Fruit fly (Drosophila melanogaster) whole organism, embryonic: ENCODE results near the gene Sk2.

ENCODE experiments used
- Abd-B ChIP-seq: fragments of 200-800 bp; sonication (Bioruptor generic); optimal IDR thresholded peaks from 2 replicates; lab custom pipeline; 2018; ENCODE audit warnings: missing biosample characterization, mild to moderate bottlenecking, missing genetic modification characterization, moderate library complexity
- Ada2b ChIP-seq: fragments of 200-800 bp; sonication (Bioruptor generic); IDR thresholded peaks from 2 replicates; pipeline ENCODE4 v1.3.6; 2022; ENCODE audit warnings: missing biosample characterization, missing genetic modification characterization
- Atf3 ChIP-seq: fragments of 200-800 bp; sonication (Bioruptor generic); optimal IDR thresholded peaks from 3 replicates; lab custom pipeline; 2016; ENCODE audit warnings: missing biosample characterization, missing genetic modification characterization
- Atf6 ChIP-seq: fragments of 200-800 bp; sonication (Bioruptor generic); IDR thresholded peaks from 2 replicates; pipeline ENCODE4 v1.3.6; 2022; ENCODE audit warnings: missing biosample characterization, missing genetic modification characterization
- Awh ChIP-seq: fragments of 200-800 bp; sonication (Bioruptor generic); IDR thresholded peaks from 2 replicates; pipeline ENCODE4, ENCODE4 v1.3.6; 2022; ENCODE audit warnings: missing biosample characterization, missing genetic modification characterization
- CG10147 ChIP-seq: fragments of 200-800 bp; sonication (Bioruptor generic); optimal IDR thresholded peaks from 2 replicates; lab custom pipeline; 2019; ENCODE audit warnings: missing biosample characterization, mild to moderate bottlenecking, missing genetic modification characterization, moderate library complexity
- CG10462 ChIP-seq: fragments of 200-800 bp; sonication (Bioruptor generic); optimal IDR thresholded peaks from 2 replicates; lab custom pipeline; 2016; ENCODE audit warnings: missing biosample characterization, missing genetic modification characterization
- CG11560 ChIP-seq: fragments of 200-800 bp; sonication (Bioruptor generic); IDR thresholded peaks from 3 replicates; pipeline ENCODE4 v1.3.6; 2022; ENCODE audit warnings: missing biosample characterization, missing genetic modification characterization
- CG12299 ChIP-seq: fragments of 200-800 bp; sonication (Bioruptor generic); optimal IDR thresholded peaks from 2 replicates; lab custom pipeline; 2018; ENCODE audit warnings: missing biosample characterization, mild to moderate bottlenecking, missing genetic modification characterization
- CG1233 ChIP-seq: fragments of 200-800 bp; sonication (Bioruptor generic); optimal IDR thresholded peaks from 4 replicates; lab custom pipeline; 2018; ENCODE audit warnings: missing biosample characterization, mild to moderate bottlenecking, missing genetic modification characterization
- CG12391 ChIP-seq: fragments of 200-800 bp; sonication (Bioruptor generic); optimal IDR thresholded peaks from 3 replicates; lab custom pipeline; 2018; ENCODE audit warnings: missing biosample characterization, mild to moderate bottlenecking, missing genetic modification characterization, moderate library complexity
- CG12744 ChIP-seq: fragments of 200-800 bp; sonication (Bioruptor generic); optimal IDR thresholded peaks from 2 replicates; lab custom pipeline; 2016; ENCODE audit warnings: missing biosample characterization, missing genetic modification characterization
- CG13624 ChIP-seq: fragments of 200-800 bp; sonication (Bioruptor generic); optimal IDR thresholded peaks from 2 replicates; lab custom pipeline; 2016; ENCODE audit warnings: missing biosample characterization, missing genetic modification characterization
- CG1603 ChIP-seq: fragments of 200-800 bp; sonication (Bioruptor generic); optimal IDR thresholded peaks from 2 replicates; lab custom pipeline; 2019; ENCODE audit warnings: missing biosample characterization, mild to moderate bottlenecking, missing genetic modification characterization, moderate library complexity
- CG17802 ChIP-seq: fragments of 200-800 bp; sonication (Bioruptor generic); optimal IDR thresholded peaks from 2 replicates; lab custom pipeline; 2018; ENCODE audit warnings: missing biosample characterization, mild to moderate bottlenecking, missing genetic modification characterization, moderate library complexity
- CG1832 ChIP-seq: fragments of 200-800 bp; sonication (Bioruptor generic); optimal IDR thresholded peaks from 2 replicates; lab custom pipeline; 2017; ENCODE audit warnings: missing biosample characterization, mild to moderate bottlenecking, missing genetic modification characterization, inconsistent platforms
- CG18599 ChIP-seq: fragments of 200-800 bp; sonication (Bioruptor generic); optimal IDR thresholded peaks from 3 replicates; lab custom pipeline; 2017; ENCODE audit warnings: missing biosample characterization, missing genetic modification characterization, mild to moderate bottlenecking, moderate library complexity, missing genetic modification reagents
- CG18764 ChIP-seq: fragments of 200-800 bp; sonication (Bioruptor generic); optimal IDR thresholded peaks from 3 replicates; lab custom pipeline; 2016; ENCODE audit warnings: missing biosample characterization, missing genetic modification characterization
- CG33557 ChIP-seq: fragments of 200-800 bp; sonication (Bioruptor generic); optimal IDR thresholded peaks from 2 replicates; lab custom pipeline; 2019; ENCODE audit warnings: missing biosample characterization, mild to moderate bottlenecking, missing genetic modification characterization, moderate library complexity
- CG3847 ChIP-seq: fragments of 200-800 bp; sonication (Bioruptor generic); IDR thresholded peaks from 2 replicates; pipeline ENCODE4 v1.3.6; 2022; ENCODE audit warnings: missing biosample characterization, missing genetic modification characterization
- CG6175 ChIP-seq: fragments of 200-800 bp; sonication (Bioruptor generic); IDR thresholded peaks from 3 replicates; pipeline ENCODE4 v1.3.6; 2022; ENCODE audit warnings: missing biosample characterization, missing genetic modification characterization
- CG6765 ChIP-seq: fragments of 200-800 bp; sonication (Bioruptor generic); optimal IDR thresholded peaks from 3 replicates; lab custom pipeline; 2017; ENCODE audit warnings: missing biosample characterization, mild to moderate bottlenecking, missing genetic modification characterization
- CG6791 ChIP-seq: fragments of 200-800 bp; sonication (Bioruptor generic); IDR thresholded peaks from 3 replicates; pipeline ENCODE4 v1.3.6; 2022; ENCODE audit warnings: missing biosample characterization, missing genetic modification characterization; ENCODE audit not compliant: partially characterized antibody
- CG7928 ChIP-seq: fragments of 200-800 bp; sonication (Bioruptor generic); optimal IDR thresholded peaks from 2 replicates; lab custom pipeline; 2017; ENCODE audit warnings: missing biosample characterization, mild to moderate bottlenecking, missing genetic modification characterization
- CkIIα-i1 ChIP-seq: fragments of 200-800 bp; sonication (Bioruptor generic); IDR thresholded peaks from 2 replicates; pipeline ENCODE4 v1.3.6; 2022; ENCODE audit warnings: missing biosample characterization, missing genetic modification characterization
- Dad ChIP-seq: fragments of 200-800 bp; sonication (Bioruptor generic); optimal IDR thresholded peaks from 3 replicates; lab custom pipeline; 2016; ENCODE audit warnings: missing biosample characterization, missing genetic modification characterization
- Fer1 ChIP-seq: fragments of 200-800 bp; sonication (Bioruptor generic); optimal IDR thresholded peaks from 2 replicates; lab custom pipeline; 2017; ENCODE audit warnings: missing biosample characterization, mild to moderate bottlenecking, missing genetic modification characterization
- Hr39 ChIP-seq: fragments of >200 bp; optimal IDR thresholded peaks from 2 replicates; lab custom pipeline; 2017
- Hr51 ChIP-seq, 2 experiments: fragments of 200-800 bp; sonication (Bioruptor generic); optimal IDR thresholded peaks; 2 replicates in 1 of 2; 3 replicates in 1 of 2; lab custom pipeline; 2016 to 2018; ENCODE audit warnings: missing biosample characterization in 2 of 2, missing genetic modification characterization in 2 of 2, mild to moderate bottlenecking in 1 of 2, moderate library complexity in 1 of 2
- Oli ChIP-seq: fragments of 200-800 bp; sonication (Bioruptor generic); optimal IDR thresholded peaks from 2 replicates; lab custom pipeline; 2018; ENCODE audit warnings: missing biosample characterization, mild to moderate bottlenecking, missing genetic modification characterization, moderate library complexity
- Six4 ChIP-seq: fragments of 200-800 bp; sonication (Bioruptor generic); optimal IDR thresholded peaks from 2 replicates; lab custom pipeline; 2016; ENCODE audit warnings: missing biosample characterization, missing genetic modification characterization
- Spps ChIP-seq: fragments of 200-800 bp; sonication (Bioruptor generic); optimal IDR thresholded peaks from 2 replicates; lab custom pipeline; 2018; ENCODE audit warnings: missing biosample characterization, mild to moderate bottlenecking, missing genetic modification characterization
- Ssrp ChIP-seq: fragments of 200-800 bp; sonication (Bioruptor generic); optimal IDR thresholded peaks from 2 replicates; lab custom pipeline; 2018; ENCODE audit warnings: missing biosample characterization, mild to moderate bottlenecking, missing genetic modification characterization, moderate library complexity
- ase ChIP-seq: fragments of 200-800 bp; sonication (Bioruptor generic); IDR thresholded peaks from 3 replicates; pipeline ENCODE4 v1.3.6; 2022; ENCODE audit warnings: missing biosample characterization, missing genetic modification characterization
- az2 ChIP-seq: fragments of 200-800 bp; sonication (Bioruptor generic); optimal IDR thresholded peaks from 3 replicates; lab custom pipeline; 2016; ENCODE audit warnings: missing biosample characterization, missing genetic modification characterization
- chinmo ChIP-seq: fragments of 200-800 bp; sonication (Bioruptor generic); IDR thresholded peaks from 4 replicates; pipeline ENCODE4 v1.3.6; 2022; ENCODE audit warnings: missing biosample characterization, missing genetic modification characterization; ENCODE audit not compliant: partially characterized antibody
- ci ChIP-seq: fragments of 200-800 bp; sonication (Bioruptor generic); IDR thresholded peaks from 3 replicates; pipeline ENCODE4 v1.3.6; 2022; ENCODE audit warnings: missing biosample characterization, missing genetic modification characterization
- danr ChIP-seq: fragments of 200-800 bp; sonication (Bioruptor generic); IDR thresholded peaks from 2 replicates; pipeline ENCODE4 v1.3.6; 2022; ENCODE audit warnings: missing biosample characterization, missing genetic modification characterization
- eyg ChIP-seq: fragments of 200-800 bp; sonication (Bioruptor generic); optimal IDR thresholded peaks from 3 replicates; lab custom pipeline; 2016; ENCODE audit warnings: missing biosample characterization, missing genetic modification characterization
- gt ChIP-seq: fragments of 200-800 bp; sonication (Bioruptor generic); IDR thresholded peaks from 2 replicates; pipeline ENCODE4 v1.3.6; 2022; ENCODE audit warnings: missing biosample characterization, missing genetic modification characterization
- hkb ChIP-seq, 2 experiments: fragments of 200-800 bp in 1 of 2; fragments of >200 bp in 1 of 2; sonication (Bioruptor generic) in 1 of 2; IDR thresholded peaks in 1 of 2; optimal IDR thresholded peaks in 1 of 2; 2 replicates each; pipeline versions ENCODE4 v1.3.6 to Lab custom; 2017 to 2022; ENCODE audit warnings: missing biosample characterization in 1 of 2, missing genetic modification characterization in 1 of 2
- ind ChIP-seq: fragments of 200-800 bp; sonication (Bioruptor generic); optimal IDR thresholded peaks from 3 replicates; lab custom pipeline; 2016; ENCODE audit warnings: missing biosample characterization, missing genetic modification characterization
- lola ChIP-seq, 3 experiments: fragments of >200 bp in 2 of 3; fragments of 200-800 bp in 1 of 3; sonication (Bioruptor generic) in 1 of 3; optimal IDR thresholded peaks; 2 replicates each; lab custom pipeline; 2017 to 2019; ENCODE audit warnings: missing biosample characterization in 3 of 3, missing genetic modification characterization in 3 of 3, mild to moderate bottlenecking in 1 of 3, moderate library complexity in 1 of 3
- onecut ChIP-seq: fragments of 200-800 bp; sonication (Bioruptor generic); IDR thresholded peaks from 2 replicates; pipeline ENCODE4 v1.3.6; 2022; ENCODE audit warnings: missing biosample characterization, missing genetic modification characterization
- ranshi ChIP-seq: fragments of 200-800 bp; sonication (Bioruptor generic); IDR thresholded peaks from 2 replicates; pipeline ENCODE4 v1.3.6; 2022; ENCODE audit warnings: missing biosample characterization, missing genetic modification characterization
- schlank ChIP-seq: fragments of 200-800 bp; sonication (Bioruptor generic); optimal IDR thresholded peaks from 2 replicates; lab custom pipeline; 2018; ENCODE audit warnings: missing biosample characterization, mild to moderate bottlenecking, missing genetic modification characterization

Gene Sk2

DNA sequence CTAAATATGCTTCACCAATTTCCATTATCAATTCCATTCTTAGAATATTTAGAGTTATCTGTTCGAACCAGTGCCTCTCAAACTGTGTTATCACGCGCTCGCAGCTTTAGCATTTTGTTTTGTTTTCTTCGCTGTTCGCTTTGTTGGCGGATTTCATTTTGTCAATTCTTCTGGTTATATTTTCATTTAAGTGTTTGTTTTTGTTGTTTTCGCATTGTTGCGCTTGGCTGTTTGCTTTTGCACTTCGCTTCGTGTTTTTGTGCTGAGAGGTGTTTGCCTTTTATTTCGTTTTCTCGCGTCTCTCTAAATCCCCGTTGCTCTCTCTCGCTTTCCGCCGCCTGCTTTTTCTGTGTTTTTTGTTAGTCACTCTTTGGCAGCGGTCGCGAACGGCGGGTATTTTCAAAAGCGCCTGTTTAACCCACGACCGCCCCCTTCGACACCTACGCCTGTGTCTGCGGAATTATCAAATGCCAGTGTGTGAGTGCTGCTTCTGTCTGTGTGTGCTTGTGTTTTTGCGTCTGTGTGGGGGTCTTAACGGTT is 30.8 kb downstream of the Sk2 start (continued):
- TF ChIP-seq Dad (GFP tag; lab: Kevin White, UChicago) = no peak
- no peak for TF ChIP-seq Spps (tag; lab: Kevin White, UChicago)
- peak; percentile 28; the same call in 1 of the 2 replicates for TF ChIP-seq CG3847
- no peak for TF ChIP-seq ase
- no peak for TF ChIP-seq CG10462 (GFP tag; lab: Kevin White, UChicago)
- peak; percentile 98 for TF ChIP-seq chinmo (GFP tag; lab: Robert Waterston, UW)
- TF ChIP-seq Hr39 (lab: Kevin White, UChicago) = no peak
- TF ChIP-seq, all 482 proteins: peak for 204

DNA sequence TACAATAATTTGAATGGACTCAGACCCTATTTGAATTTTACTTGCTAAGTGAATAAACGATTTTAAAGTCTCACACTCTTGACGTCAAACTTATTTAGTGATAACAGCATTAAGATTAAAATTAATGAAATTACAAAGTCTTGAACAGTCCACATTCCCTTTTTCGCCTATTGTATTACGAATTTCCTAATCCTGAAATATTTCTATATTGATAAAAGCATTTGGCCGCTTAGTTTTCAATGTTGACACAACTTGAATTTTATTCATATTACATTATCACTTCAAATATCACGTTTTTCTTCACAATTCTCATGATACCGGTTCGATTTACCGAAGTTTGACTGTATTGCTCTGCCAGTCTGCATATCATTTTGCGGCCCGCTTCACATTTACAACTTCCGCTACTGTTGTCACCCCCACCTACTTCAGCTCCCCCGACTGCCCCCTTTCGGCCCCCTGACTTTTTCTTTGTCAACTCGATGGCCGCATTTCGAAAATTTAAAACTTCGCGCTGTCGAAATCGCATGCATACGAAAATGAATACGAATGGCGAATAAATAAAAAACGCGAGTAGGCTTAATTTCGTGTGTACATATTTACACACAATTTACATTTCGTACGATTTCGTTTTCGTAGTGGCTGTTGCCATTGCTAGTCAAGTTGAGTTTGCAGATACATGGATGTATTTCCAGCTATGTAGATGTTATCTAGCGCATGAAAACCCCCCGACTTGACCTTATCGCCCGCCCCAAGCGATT is 31.7 kb downstream of the Sk2 start:
- TF ChIP-seq Six4 (GFP tag; lab: Kevin White, UChicago) = peak; percentile 20
- TF ChIP-seq schlank (tag; lab: Kevin White, UChicago) = peak; percentile 49
- TF ChIP-seq Atf3 (GFP tag; lab: Kevin White, UChicago) = no peak
- peak in 1 of 2 experiments; percentile 47 for TF ChIP-seq Hr51 (GFP tag; optimal IDR thresholded peaks at IDR 0.05; lab: Kevin White, UChicago)
- no peak for TF ChIP-seq CG18764 (GFP tag; lab: Kevin White, UChicago)
- peak; percentile 53 for TF ChIP-seq ind
- peak; percentile 19; the same call in 1 of the 2 replicates for TF ChIP-seq ranshi
- peak; percentile 68 for TF ChIP-seq Oli
- TF ChIP-seq lola (GFP tag; optimal IDR thresholded peaks at IDR 0.05; lab: Kevin White, UChicago) = peak in 1 of 3 experiments; percentile 0
- TF ChIP-seq Atf6 (GFP tag; lab: Robert Waterston, UW) = 0 out of 2 replicates have a peak, but pooled peaks have one; percentile 44
- TF ChIP-seq CG12391 (tag; lab: Kevin White, UChicago) = peak; percentile 45
- TF ChIP-seq gt = no peak
- peak; percentile 53; the same call in 1 of the 2 replicates for TF ChIP-seq Awh (GFP tag; lab: Robert Waterston, UW)
- no peak for TF ChIP-seq CG13624 (GFP tag; lab: Kevin White, UChicago)
- no peak for TF ChIP-seq CkIIα-i1
- TF ChIP-seq CG10147 (GFP tag; lab: Kevin White, UChicago) = peak; percentile 21
- TF ChIP-seq Fer1 (GFP tag; lab: Kevin White, UChicago) = peak; percentile 79
- peak; percentile 58; the same call in 1 of the 3 replicates for TF ChIP-seq ci (GFP tag; lab: Robert Waterston, UW)
- peak; percentile 15 for TF ChIP-seq CG7928
- TF ChIP-seq CG6791 (GFP tag; lab: Robert Waterston, UW) = no peak
- peak; percentile 7 for TF ChIP-seq Abd-B (GFP tag; lab: Kevin White, UChicago)
- TF ChIP-seq CG18599 (GFP tag; lab: Kevin White, UChicago) = peak; percentile 61
- peak; percentile 46 for TF ChIP-seq Ssrp (tag; lab: Kevin White, UChicago)
- TF ChIP-seq CG33557 (GFP tag; lab: Kevin White, UChicago) = no peak
- TF ChIP-seq CG6765 = peak; percentile 68
- TF ChIP-seq CG1832 (GFP tag; lab: Kevin White, UChicago) = no peak
- peak; percentile 15 for TF ChIP-seq CG1233 (GFP tag; lab: Kevin White, UChicago)
- TF ChIP-seq onecut = no peak
- TF ChIP-seq CG1603 (tag; lab: Kevin White, UChicago) = peak; percentile 14
- no peak for TF ChIP-seq CG17802
- TF ChIP-seq CG6175 (GFP tag; lab: Robert Waterston, UW) = no peak
- no peak for TF ChIP-seq eyg (GFP tag; lab: Kevin White, UChicago)
- no peak for TF ChIP-seq CG11560 (tag; lab: Robert Waterston, UW)
- no peak for TF ChIP-seq Hr39 (lab: Kevin White, UChicago)
- TF ChIP-seq danr (GFP tag; lab: Robert Waterston, UW) = no peak
- no peak for TF ChIP-seq hkb (optimal IDR thresholded peaks at IDR 0.05; lab: Kevin White, UChicago)
- no peak; the same call in 1 of the 2 replicates for TF ChIP-seq hkb (GFP tag; IDR thresholded peaks at IDR 0.05; lab: Robert Waterston, UW)
- TF ChIP-seq Ada2b (GFP tag; lab: Robert Waterston, UW) = no peak
- peak; percentile 21 for TF ChIP-seq CG12299 (tag; lab: Kevin White, UChicago)
- no peak for TF ChIP-seq CG12744 (GFP tag; lab: Kevin White, UChicago)
- peak; percentile 24 for TF ChIP-seq az2 (GFP tag; lab: Kevin White, UChicago)
